Worm (Caenorhabditis elegans) whole organism, L1 larva: ENCODE data around the gene K07H8.5.

Experiments
- F16B12.6 ChIP-seq: fragments of 150-350 bp; optimal IDR thresholded peaks from 2 replicates; lab custom pipeline; 2014; ENCODE audit warnings: missing biosample characterization, missing genetic modification characterization
- alr-1 ChIP-seq: fragments of 200-800 bp; sonication (Bioruptor generic); optimal IDR thresholded peaks from 2 replicates; lab custom pipeline; 2018; ENCODE audit warnings: borderline replicate concordance, mild to moderate bottlenecking, missing genetic modification characterization, missing compliant biosample characterization
- aly-2 ChIP-seq: fragments of 150-350 bp; optimal IDR thresholded peaks from 2 replicates; lab custom pipeline; 2014; ENCODE audit warnings: missing biosample characterization, missing genetic modification characterization
- blmp-1 ChIP-seq: fragments of 150-350 bp; optimal IDR thresholded peaks from 2 replicates; lab custom pipeline; 2014; ENCODE audit warnings: missing biosample characterization, missing genetic modification characterization
- dpl-1 ChIP-seq, 3 experiments: fragments of 150-350 bp in 2 of 3; sonication (generic microtip) in 1 of 3; optimal IDR thresholded peaks; 2 replicates each; lab custom pipeline; 2014 to 2017; ENCODE audit warnings: missing biosample characterization in 3 of 3, missing genetic modification characterization in 3 of 3, missing genetic modification reagents in 3 of 3
- efl-1 ChIP-seq, 4 experiments: fragments of 150-350 bp; optimal IDR thresholded peaks in 3 of 4; peaks in 1 of 4; 1 replicate in 1 of 4; 2 replicates in 3 of 4; lab custom pipeline; 2014; ENCODE audit warnings: missing biosample characterization in 2 of 4, missing genetic modification characterization in 2 of 4, missing genetic modification reagents in 2 of 4
- egl-13 ChIP-seq: sonication (generic microtip); optimal IDR thresholded peaks from 2 replicates; lab custom pipeline; 2016; ENCODE audit warnings: missing genotype, missing genetic modification reagents, missing genetic modification characterization, missing compliant biosample characterization
- egl-27 ChIP-seq, 2 experiments: fragments of 150-350 bp in 1 of 2; sonication (generic microtip); optimal IDR thresholded peaks; 3 replicates each; lab custom pipeline; 2017 to 2018; ENCODE audit warnings: missing biosample characterization in 2 of 2, missing genetic modification characterization in 2 of 2, missing genetic modification reagents in 2 of 2
- elt-2 ChIP-seq: sonication (generic microtip); optimal IDR thresholded peaks from 2 replicates; lab custom pipeline; 2016; ENCODE audit warnings: missing genetic modification characterization, mild to moderate bottlenecking, inconsistent platforms, missing compliant biosample characterization, missing genetic modification reagents
- elt-3 ChIP-seq, 6 experiments: fragments of 150-350 bp in 1 of 6; sonication (generic microtip); optimal IDR thresholded peaks; 2 replicates each; lab custom pipeline; 2017 to 2018; ENCODE audit warnings: missing biosample characterization in 6 of 6, missing genetic modification characterization in 6 of 6, inconsistent platforms in 1 of 6
- ets-5 ChIP-seq: fragments of 200-800 bp; sonication (Bioruptor generic); IDR thresholded peaks from 2 replicates; pipeline ENCODE4 v1.3.6; 2022; ENCODE audit warnings: missing genetic modification characterization, missing compliant biosample characterization
- grh-1 ChIP-seq: fragments of 200-800 bp; sonication (Bioruptor generic); IDR thresholded peaks from 2 replicates; pipeline ENCODE4 v1.3.6; 2022; ENCODE audit warnings: missing genetic modification reagents, missing genetic modification characterization, missing compliant biosample characterization
- hlh-17 ChIP-seq: fragments of 200-800 bp; sonication (Bioruptor generic); optimal IDR thresholded peaks from 2 replicates; lab custom pipeline; 2018; ENCODE audit warnings: missing genetic modification characterization, mild to moderate bottlenecking, missing compliant biosample characterization, moderate library complexity, borderline replicate concordance
- hpl-2 ChIP-seq: fragments of 150-350 bp; optimal IDR thresholded peaks from 2 replicates; lab custom pipeline; 2014; ENCODE audit warnings: missing biosample characterization, missing genetic modification reagents, missing genetic modification characterization
- jun-1 ChIP-seq: fragments of 150-350 bp; optimal IDR thresholded peaks from 2 replicates; lab custom pipeline; 2014; ENCODE audit warnings: missing biosample characterization, missing genetic modification reagents, missing genetic modification characterization
- lin-14 ChIP-seq: fragments of 200-800 bp; sonication (Bioruptor generic); optimal IDR thresholded peaks from 2 replicates; lab custom pipeline; 2018; ENCODE audit warnings: mild to moderate bottlenecking, missing genetic modification characterization, moderate library complexity, missing compliant biosample characterization
- lin-35 ChIP-seq, 2 experiments: fragments of 150-350 bp; optimal IDR thresholded peaks; 2 replicates each; lab custom pipeline; 2014; ENCODE audit warnings: missing biosample characterization in 2 of 2, missing genetic modification characterization in 2 of 2, missing genetic modification reagents in 2 of 2
- lir-3 ChIP-seq: sonication (generic microtip); optimal IDR thresholded peaks from 2 replicates; lab custom pipeline; 2016; ENCODE audit warnings: mild to moderate bottlenecking, missing genetic modification characterization, moderate library complexity, missing compliant biosample characterization; ENCODE audit not compliant: poor library complexity
- lsy-2 ChIP-seq, 2 experiments: fragments of 150-350 bp; optimal IDR thresholded peaks; 2 replicates each; lab custom pipeline; 2014; ENCODE audit warnings: missing biosample characterization in 2 of 2, missing genetic modification characterization in 2 of 2
- mdl-1 ChIP-seq, 2 experiments: fragments of 150-350 bp; optimal IDR thresholded peaks; 2 replicates each; lab custom pipeline; 2014 to 2017; ENCODE audit warnings: missing biosample characterization in 2 of 2, missing genetic modification characterization in 2 of 2, inconsistent platforms in 1 of 2
- mep-1 ChIP-seq: fragments of 150-350 bp; optimal IDR thresholded peaks from 2 replicates; lab custom pipeline; 2014; ENCODE audit warnings: missing biosample characterization, missing genetic modification characterization
- nhr-19 ChIP-seq: fragments of 200-800 bp; sonication (Bioruptor generic); conservative IDR thresholded peaks from 2 replicates; pipeline ENCODE4 v1.3.6; 2022; ENCODE audit warnings: missing genetic modification characterization, missing compliant biosample characterization
- nhr-20 ChIP-seq: sonication (generic microtip); optimal IDR thresholded peaks from 2 replicates; lab custom pipeline; 2016; ENCODE audit warnings: mild to moderate bottlenecking, missing genetic modification characterization, missing compliant biosample characterization
- nhr-237 ChIP-seq: fragments of 150-350 bp; optimal IDR thresholded peaks from 2 replicates; lab custom pipeline; 2014; ENCODE audit warnings: missing biosample characterization, missing genetic modification characterization
- nhr-47 ChIP-seq: sonication (generic microtip); optimal IDR thresholded peaks from 2 replicates; lab custom pipeline; 2016; ENCODE audit warnings: mild to moderate bottlenecking, missing genetic modification characterization, moderate library complexity, missing compliant biosample characterization
- nhr-71 ChIP-seq: sonication (generic microtip); optimal IDR thresholded peaks from 2 replicates; lab custom pipeline; 2016; ENCODE audit warnings: mild to moderate bottlenecking, missing genetic modification characterization, moderate library complexity, missing compliant biosample characterization
- nhr-77 ChIP-seq: fragments of 150-350 bp; optimal IDR thresholded peaks from 2 replicates; lab custom pipeline; 2014; ENCODE audit warnings: missing biosample characterization, missing genetic modification characterization
- nhr-85 ChIP-seq: sonication (generic microtip); peaks from one replicate; lab custom pipeline; 2016; ENCODE audit warnings: missing genetic modification characterization, inconsistent platforms, missing compliant biosample characterization
- nhr-90 ChIP-seq: sonication (generic microtip); optimal IDR thresholded peaks from 2 replicates; lab custom pipeline; 2016; ENCODE audit warnings: mild to moderate bottlenecking, missing genetic modification characterization, missing compliant biosample characterization; ENCODE audit not compliant: poor library complexity
- pag-3 ChIP-seq: sonication (generic microtip); optimal IDR thresholded peaks from 2 replicates; lab custom pipeline; 2017; ENCODE audit warnings: missing genetic modification characterization, mild to moderate bottlenecking, missing compliant biosample characterization, antibody characterized with exemption, borderline replicate concordance; ENCODE audit not compliant: insufficient read depth
- rnt-1 ChIP-seq: sonication (generic microtip); optimal IDR thresholded peaks from 2 replicates; lab custom pipeline; 2016; ENCODE audit warnings: mild to moderate bottlenecking, missing genetic modification characterization, moderate library complexity, missing compliant biosample characterization
- snpc-4 ChIP-seq: fragments of 150-350 bp; optimal IDR thresholded peaks from 2 replicates; lab custom pipeline; 2014; ENCODE audit warnings: missing biosample characterization, missing genetic modification characterization
- snu-23 ChIP-seq: sonication (generic microtip); optimal IDR thresholded peaks from 2 replicates; lab custom pipeline; 2016; ENCODE audit warnings: missing genetic modification characterization, missing compliant biosample characterization
- sup-37 ChIP-seq: fragments of 200-800 bp; sonication (Bioruptor generic); optimal IDR thresholded peaks from 2 replicates; lab custom pipeline; 2018; ENCODE audit warnings: mild to moderate bottlenecking, missing genetic modification characterization, missing compliant biosample characterization
- swsn-7 ChIP-seq: sonication (generic microtip); optimal IDR thresholded peaks from 2 replicates; lab custom pipeline; 2016; ENCODE audit warnings: missing genetic modification characterization, missing compliant biosample characterization
- tbx-2 ChIP-seq: sonication (generic microtip); optimal IDR thresholded peaks from 2 replicates; lab custom pipeline; 2016; ENCODE audit warnings: missing genetic modification characterization, missing compliant biosample characterization
- tlp-1 ChIP-seq: fragments of 150-350 bp; optimal IDR thresholded peaks from 2 replicates; lab custom pipeline; 2014; ENCODE audit warnings: missing biosample characterization, missing genetic modification characterization
- unc-98 ChIP-seq: fragments of 200-800 bp; sonication (Bioruptor generic); IDR thresholded peaks from 2 replicates; pipeline ENCODE4 v1.3.6; 2022; ENCODE audit warnings: missing genetic modification characterization, missing compliant biosample characterization
- xbp-1 ChIP-seq: sonication (generic microtip); optimal IDR thresholded peaks from 2 replicates; lab custom pipeline; 2016; ENCODE audit warnings: missing genetic modification characterization, missing compliant biosample characterization

K07H8.5 gene

ce11 chrIV:8223055-8223454 lies 45.1 kb upstream of the K07H8.5 start:
- TF ChIP-seq unc-98: no peak
- TF ChIP-seq elt-2 (tag; lab: Kevin White, UChicago): peak; percentile 59
- TF ChIP-seq, all 84 proteins: peak for 1

ce11 chrIV:8225357-8225756 lies 42.8 kb upstream of the K07H8.5 start, which contains the start of gene serp-1.2:
TSS of gene serp-1.2 (plus strand) at chrIV:8225674.
- TF ChIP-seq ets-5 (GFP tag; lab: Robert Waterston, UW) (no peak), hlh-17 (GFP tag; lab: Kevin White, UChicago) (no peak), dpl-1 (GFP tag; optimal IDR thresholded peaks at IDR 0.05; lab: Kevin White, UChicago) (peak in 1 of 3 experiments; percentile 11), lin-35 (GFP tag; optimal IDR thresholded peaks at IDR 0.05; lab: Kevin White, UChicago) (peak in 1 of 2 experiments; percentile 31), nhr-20 (peak; percentile 40), tlp-1 (no peak), elt-2 (tag; lab: Kevin White, UChicago) (peak; percentile 58), mdl-1 (tag; optimal IDR thresholded peaks at IDR 0.05; lab: Kevin White, UChicago) (peak in 1 of 2 experiments; percentile 39), nhr-71 (tag; lab: Kevin White, UChicago) (peak; percentile 36), grh-1 (GFP tag; lab: Robert Waterston, UW) (no peak), lin-14 (GFP tag; lab: Kevin White, UChicago) (peak; percentile 31), pag-3 (tag; lab: Kevin White, UChicago) (no peak), efl-1 (optimal IDR thresholded peaks at IDR 0.05; lab: Kevin White, UChicago) (peak in 1 of 2 experiments; percentile 9), efl-1 (GFP tag; optimal IDR thresholded peaks at IDR 0.05 in 1 of 2; lab: Kevin White, UChicago) (no peak), alr-1 (tag; lab: Kevin White, UChicago) (no peak), mep-1 (tag; lab: Kevin White, UChicago) (peak; percentile 14), snpc-4 (tag; lab: Kevin White, UChicago) (no peak), egl-13 (tag; lab: Kevin White, UChicago) (no peak), lsy-2 (tag; optimal IDR thresholded peaks at IDR 0.05; lab: Kevin White, UChicago) (peak in 1 of 2 experiments; percentile 37), sup-37 (GFP tag; lab: Kevin White, UChicago) (no peak)

- TF ChIP-seq nhr-85 (tag; lab: Kevin White, UChicago) (peak; percentile 43), swsn-7 (tag; lab: Kevin White, UChicago) (no peak)
Measured at ce11 chrIV:8226474-8226873, 41.6 kb upstream of the K07H8.5 start.

- TF ChIP-seq F16B12.6 (tag; lab: Kevin White, UChicago) (no peak), elt-2 (tag; lab: Kevin White, UChicago) (peak; percentile 76), nhr-90 (peak; percentile 66), lin-14 (GFP tag; lab: Kevin White, UChicago) (peak; percentile 82), rnt-1 (tag; lab: Kevin White, UChicago) (peak; percentile 27), nhr-77 (peak; percentile 58), lir-3 (tag; lab: Kevin White, UChicago) (no peak), efl-1 (optimal IDR thresholded peaks at IDR 0.05; lab: Kevin White, UChicago) (peak; percentile 14 to 17), efl-1 (GFP tag; optimal IDR thresholded peaks at IDR 0.05 in 1 of 2; lab: Kevin White, UChicago) (no peak), jun-1 (tag; lab: Kevin White, UChicago) (peak; percentile 59), nhr-20 (peak; percentile 87), snu-23 (peak; percentile 43), blmp-1 (tag; lab: Kevin White, UChicago) (no peak), swsn-7 (tag; lab: Kevin White, UChicago) (peak; percentile 51), lin-35 (GFP tag; optimal IDR thresholded peaks at IDR 0.05; lab: Kevin White, UChicago) (peak in 1 of 2 experiments; percentile 56), xbp-1 (tag; lab: Kevin White, UChicago) (peak; percentile 20), lsy-2 (tag; optimal IDR thresholded peaks at IDR 0.05; lab: Kevin White, UChicago) (peak in 1 of 2 experiments; percentile 35), nhr-85 (tag; lab: Kevin White, UChicago) (peak; percentile 85), elt-3 (tag; optimal IDR thresholded peaks at IDR 0.05; lab: Kevin White, UChicago) (peak in 2 of 6 experiments; percentile 20 to 22), hpl-2 (GFP tag; lab: Kevin White, UChicago) (peak; percentile 16), egl-13 (tag; lab: Kevin White, UChicago) (no peak), egl-27 (tag; optimal IDR thresholded peaks at IDR 0.05; lab: Kevin White, UChicago) (peak in 1 of 2 experiments; percentile 15), aly-2 (tag; lab: Kevin White, UChicago) (no peak), sup-37 (GFP tag; lab: Kevin White, UChicago) (peak; percentile 11), nhr-47 (tag; lab: Kevin White, UChicago) (peak; percentile 39), mdl-1 (tag; optimal IDR thresholded peaks at IDR 0.05; lab: Kevin White, UChicago) (peak in 1 of 2 experiments; percentile 55), tbx-2 (tag; lab: Kevin White, UChicago) (peak; percentile 63), nhr-71 (tag; lab: Kevin White, UChicago) (peak; percentile 68), nhr-237 (tag; lab: Kevin White, UChicago) (no peak), nhr-19 (GFP tag; lab: Robert Waterston, UW) (peak; percentile 24)
Measured at ce11 chrIV:8229523-8229922, 38.6 kb upstream of the K07H8.5 start.
